Worm (Caenorhabditis elegans): Measurements from ENCODE around the gene rps-16.

DNA sequence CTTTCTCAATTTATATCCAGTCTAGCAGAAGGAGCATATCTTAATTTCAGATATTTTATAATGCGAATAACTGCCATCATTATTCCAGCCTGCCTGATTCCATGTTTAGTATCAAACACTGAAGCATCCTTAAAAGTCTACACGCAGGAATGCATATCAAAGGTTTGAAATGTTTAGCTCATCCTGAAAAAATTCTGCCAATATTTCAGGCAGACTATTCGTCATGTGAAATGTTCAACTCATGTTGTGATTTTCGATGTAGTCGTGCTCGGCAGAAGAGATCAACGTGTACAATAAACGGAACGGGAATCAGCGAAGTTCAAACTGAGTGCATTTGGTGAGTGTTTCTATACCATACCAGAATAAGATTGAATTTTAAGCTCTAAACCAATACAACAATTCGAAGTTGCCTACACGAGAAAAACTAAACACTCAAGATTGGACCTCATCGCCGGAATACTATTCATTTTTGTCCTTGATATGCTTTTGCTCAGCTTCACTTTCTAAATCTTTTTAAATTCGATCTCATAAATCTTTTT, 787 bp downstream of the rps-16 start, which contains the start of gene T01C3.11:
- TF ChIP-seq ets-7 (tag; optimal IDR thresholded peaks at IDR 0.05): no peak
- no peak for TF ChIP-seq hmbx-1 (tag; optimal IDR thresholded peaks at IDR 0.05)

All from whole organism, early embryonic.